Worm (Caenorhabditis elegans) whole organism, mixed stage, embryonic: ENCODE measurements around the gene nphp-2.

Experiments used
- bed-3 ChIP-seq: fragments of 200-800 bp; sonication (Bioruptor generic); optimal IDR thresholded peaks from 3 replicates; lab custom pipeline; 2018; ENCODE audit warnings: mild to moderate bottlenecking, missing genetic modification characterization, moderate library complexity, missing compliant biosample characterization
- blmp-1 ChIP-seq: fragments of 150-350 bp; optimal IDR thresholded peaks from 2 replicates; lab custom pipeline; 2014; ENCODE audit warnings: missing biosample characterization, missing genetic modification characterization
- ceh-39 ChIP-seq: fragments of 150-350 bp; optimal IDR thresholded peaks from 2 replicates; lab custom pipeline; 2014; ENCODE audit warnings: missing biosample characterization, missing genetic modification characterization
- ceh-43 ChIP-seq: fragments of 200-800 bp; sonication (Bioruptor generic); optimal IDR thresholded peaks from 2 replicates; lab custom pipeline; 2018; ENCODE audit warnings: mild to moderate bottlenecking, missing genetic modification characterization, moderate library complexity, missing compliant biosample characterization
- ceh-83 ChIP-seq: fragments of 200-800 bp; sonication (Bioruptor generic); optimal IDR thresholded peaks from 2 replicates; lab custom pipeline; 2018; ENCODE audit warnings: mild to moderate bottlenecking, missing genetic modification characterization, missing compliant biosample characterization
- ces-1 ChIP-seq: fragments of 150-350 bp; optimal IDR thresholded peaks from 2 replicates; lab custom pipeline; 2014; ENCODE audit warnings: missing biosample characterization, missing genetic modification reagents, missing genetic modification characterization
- cnd-1 ChIP-seq: fragments of 200-800 bp; sonication (Bioruptor generic); optimal IDR thresholded peaks from 2 replicates; lab custom pipeline; 2018; ENCODE audit warnings: mild to moderate bottlenecking, missing genetic modification characterization, missing compliant biosample characterization
- drap-1 ChIP-seq: fragments of 200-800 bp; sonication (Bioruptor generic); optimal IDR thresholded peaks from 3 replicates; lab custom pipeline; 2018; ENCODE audit warnings: mild to moderate bottlenecking, missing genetic modification characterization, missing compliant biosample characterization
- elt-3 ChIP-seq: fragments of 150-350 bp; optimal IDR thresholded peaks from 2 replicates; lab custom pipeline; 2014; ENCODE audit warnings: missing biosample characterization, missing genetic modification characterization
- flh-1 ChIP-seq: fragments of 200-800 bp; sonication (Bioruptor generic); optimal IDR thresholded peaks from 2 replicates; lab custom pipeline; 2018; ENCODE audit warnings: mild to moderate bottlenecking, missing genetic modification characterization, moderate library complexity, missing compliant biosample characterization
- ham-2 ChIP-seq: fragments of 200-800 bp; sonication (Bioruptor generic); optimal IDR thresholded peaks from 2 replicates; lab custom pipeline; 2018; ENCODE audit warnings: mild to moderate bottlenecking, missing genetic modification characterization, missing compliant biosample characterization
- hlh-1 ChIP-seq: fragments of 150-350 bp; optimal IDR thresholded peaks from 2 replicates; lab custom pipeline; 2014; ENCODE audit warnings: missing biosample characterization, missing genetic modification reagents, missing genetic modification characterization
- lin-13 ChIP-seq: fragments of 150-350 bp; optimal IDR thresholded peaks from 2 replicates; lab custom pipeline; 2014; ENCODE audit warnings: missing biosample characterization, missing genetic modification characterization
- lin-32 ChIP-seq: fragments of 200-800 bp; sonication (Bioruptor generic); optimal IDR thresholded peaks from 2 replicates; lab custom pipeline; 2018; ENCODE audit warnings: mild to moderate bottlenecking, missing genetic modification characterization, missing compliant biosample characterization
- lsy-2 ChIP-seq: fragments of 150-350 bp; optimal IDR thresholded peaks from 2 replicates; lab custom pipeline; 2014; ENCODE audit warnings: missing biosample characterization, missing genetic modification characterization
- mab-5 ChIP-seq: fragments of 150-350 bp; optimal IDR thresholded peaks from 2 replicates; lab custom pipeline; 2014; ENCODE audit warnings: missing biosample characterization, missing genetic modification characterization
- mep-1 ChIP-seq: fragments of 150-350 bp; optimal IDR thresholded peaks from 2 replicates; lab custom pipeline; 2017; ENCODE audit warnings: missing biosample characterization, missing genetic modification reagents, missing genetic modification characterization, inconsistent platforms
- nhr-12 ChIP-seq: fragments of 150-350 bp; optimal IDR thresholded peaks from 2 replicates; lab custom pipeline; 2014; ENCODE audit warnings: missing biosample characterization, missing genetic modification characterization
- nhr-2 ChIP-seq: fragments of 150-350 bp; optimal IDR thresholded peaks from 2 replicates; lab custom pipeline; 2014; ENCODE audit warnings: missing biosample characterization, missing genetic modification characterization
- nhr-237 ChIP-seq: fragments of 150-350 bp; optimal IDR thresholded peaks from 2 replicates; lab custom pipeline; 2014; ENCODE audit warnings: missing biosample characterization, missing genetic modification characterization
- nhr-28 ChIP-seq: fragments of 150-350 bp; optimal IDR thresholded peaks from 2 replicates; lab custom pipeline; 2014; ENCODE audit warnings: missing biosample characterization, missing genetic modification characterization
- nhr-76 ChIP-seq: sonication (generic microtip); optimal IDR thresholded peaks from 2 replicates; lab custom pipeline; 2017; ENCODE audit warnings: missing biosample characterization, missing genetic modification characterization
- pha-4 ChIP-seq: fragments of 150-350 bp; optimal IDR thresholded peaks from 2 replicates; lab custom pipeline; 2018; ENCODE audit warnings: missing biosample characterization, missing genetic modification reagents, missing genetic modification characterization
- snpc-4 ChIP-seq: fragments of 150-350 bp; optimal IDR thresholded peaks from 2 replicates; lab custom pipeline; 2014; ENCODE audit warnings: missing biosample characterization, missing genetic modification characterization
- sptf-1 ChIP-seq: sonication (generic microtip); optimal IDR thresholded peaks from 2 replicates; lab custom pipeline; 2017; ENCODE audit warnings: mild to moderate bottlenecking, missing genetic modification characterization, moderate library complexity, missing compliant biosample characterization
- unc-120 ChIP-seq: sonication (generic microtip); optimal IDR thresholded peaks from 2 replicates; lab custom pipeline; 2017; ENCODE audit warnings: missing genetic modification characterization, missing compliant biosample characterization; ENCODE audit not compliant: poor library complexity, severe bottlenecking
- unc-39 ChIP-seq: fragments of 150-350 bp; optimal IDR thresholded peaks from 2 replicates; lab custom pipeline; 2014; ENCODE audit warnings: missing biosample characterization, missing genetic modification characterization
- unc-62 ChIP-seq: fragments of 150-350 bp; optimal IDR thresholded peaks from 2 replicates; lab custom pipeline; 2014; ENCODE audit warnings: missing biosample characterization, missing genetic modification reagents, missing genetic modification characterization
- zip-8 ChIP-seq: fragments of 150-350 bp; optimal IDR thresholded peaks from 2 replicates; lab custom pipeline; 2014; ENCODE audit warnings: missing biosample characterization, missing genetic modification characterization
- ztf-11 ChIP-seq: fragments of 150-350 bp; optimal IDR thresholded peaks from 2 replicates; lab custom pipeline; 2014; ENCODE audit warnings: missing biosample characterization, missing genetic modification characterization

nphp-2 gene

ce11 chrV:1895483-1895882, at the start of gene nphp-2:
Gene nphp-2, plus strand, starts transcription at chrV:1895783.
- TF ChIP-seq lin-13 (tag; lab: Kevin White, UChicago) (no peak), ceh-39 (tag; lab: Kevin White, UChicago) (no peak), pha-4 (tag; lab: Kevin White, UChicago) (no peak), ces-1 (GFP tag; lab: Kevin White, UChicago) (no peak), nhr-28 (tag; lab: Kevin White, UChicago) (no peak), nhr-12 (tag; lab: Kevin White, UChicago) (no peak), hlh-1 (no peak)

ce11 chrV:1845977-1846376, 49.6 kb upstream of the nphp-2 start, which contains the start of gene T10B5.7:
Gene T10B5.7, plus strand, starts transcription at chrV:1846201.
- no peak for TF ChIP-seq cnd-1 (tag; lab: Kevin White, UChicago)
- TF ChIP-seq nhr-2 (tag; lab: Kevin White, UChicago), result no peak
- no peak for TF ChIP-seq zip-8 (tag; lab: Kevin White, UChicago)
- TF ChIP-seq flh-1, result no peak
- no peak for TF ChIP-seq unc-62 (GFP tag; lab: Kevin White, UChicago)
- TF ChIP-seq bed-3 (GFP tag; lab: Kevin White, UChicago), result no peak
- TF ChIP-seq ces-1 (GFP tag; lab: Kevin White, UChicago), result no peak
- TF ChIP-seq lin-13 (tag; lab: Kevin White, UChicago), result no peak
- no peak for TF ChIP-seq ztf-11 (tag; lab: Kevin White, UChicago)
- no peak for TF ChIP-seq lin-32 (GFP tag; lab: Kevin White, UChicago)
- TF ChIP-seq, all 35 proteins: peak for 0

ce11 chrV:1848590-1848989, 47.0 kb upstream of the nphp-2 start:
- TF ChIP-seq ham-2 (GFP tag; lab: Kevin White, UChicago) (peak; percentile 71), mab-5 (tag; lab: Kevin White, UChicago) (no peak)

ce11 chrV:1849992-1850391, 45.6 kb upstream of the nphp-2 start:
- TF ChIP-seq sptf-1, result peak; percentile 25

ce11 chrV:1855087-1855486, 40.5 kb upstream of the nphp-2 start:
- no peak for TF ChIP-seq ham-2 (GFP tag; lab: Kevin White, UChicago)
- TF ChIP-seq ceh-39 (tag; lab: Kevin White, UChicago), result no peak
- TF ChIP-seq lin-32 (GFP tag; lab: Kevin White, UChicago), result no peak
- TF ChIP-seq snpc-4, result no peak
- TF ChIP-seq mep-1, result no peak

ce11 chrV:1856176-1856575, 39.4 kb upstream of the nphp-2 start, which contains the start of gene T10B5.10:
Gene T10B5.10, minus strand, starts transcription at chrV:1856276.
- TF ChIP-seq ham-2 (GFP tag; lab: Kevin White, UChicago) (no peak), unc-120 (tag; lab: Kevin White, UChicago) (no peak), pha-4 (tag; lab: Kevin White, UChicago) (no peak), nhr-76 (no peak), drap-1 (GFP tag; lab: Kevin White, UChicago) (no peak), lsy-2 (tag; lab: Kevin White, UChicago) (no peak), cnd-1 (tag; lab: Kevin White, UChicago) (no peak), ztf-11 (tag; lab: Kevin White, UChicago) (no peak), lin-32 (GFP tag; lab: Kevin White, UChicago) (no peak), ces-1 (GFP tag; lab: Kevin White, UChicago) (no peak), elt-3 (tag; lab: Kevin White, UChicago) (no peak), ceh-43 (no peak)

- TF ChIP-seq nhr-76 (no peak), snpc-4 (no peak), lin-32 (GFP tag; lab: Kevin White, UChicago) (no peak), bed-3 (GFP tag; lab: Kevin White, UChicago) (no peak), nhr-28 (tag; lab: Kevin White, UChicago) (no peak), blmp-1 (tag; lab: Kevin White, UChicago) (no peak), unc-39 (no peak), flh-1 (no peak), nhr-12 (tag; lab: Kevin White, UChicago) (no peak), pha-4 (tag; lab: Kevin White, UChicago) (no peak), sptf-1 (no peak), elt-3 (tag; lab: Kevin White, UChicago) (no peak), mab-5 (tag; lab: Kevin White, UChicago) (no peak), ceh-43 (no peak), unc-120 (tag; lab: Kevin White, UChicago) (no peak), nhr-237 (tag; lab: Kevin White, UChicago) (no peak), lsy-2 (tag; lab: Kevin White, UChicago) (no peak), ceh-83 (GFP tag; lab: Kevin White, UChicago) (no peak)
Measured at ce11 chrV:1857840-1858239, 37.7 kb upstream of the nphp-2 start.
